Worm (Caenorhabditis elegans) whole organism, early embryonic: ENCODE data around the gene ubc-6.

Experiments used
- F13C5.2 ChIP-seq: sonication (generic microtip); optimal IDR thresholded peaks from 2 replicates; lab custom pipeline; 2017; ENCODE audit warnings: mild to moderate bottlenecking, missing genetic modification characterization, inconsistent platforms, missing compliant biosample characterization
- ama-1 ChIP-seq: fragments of 150-350 bp; optimal IDR thresholded peaks from 2 replicates; lab custom pipeline; 2014
- ceh-36 ChIP-seq: sonication (generic microtip); optimal IDR thresholded peaks from 2 replicates; lab custom pipeline; 2016; ENCODE audit warnings: missing genetic modification characterization, inconsistent platforms, missing compliant biosample characterization
- flt-1 ChIP-seq: fragments of 200-800 bp; sonication (Bioruptor generic); IDR thresholded peaks from 2 replicates; pipeline ENCODE4 v1.3.6; 2022; ENCODE audit warnings: missing genetic modification characterization, missing compliant biosample characterization
- hnd-1 ChIP-seq: sonication (generic microtip); optimal IDR thresholded peaks from 2 replicates; lab custom pipeline; 2016; ENCODE audit warnings: missing genetic modification characterization, missing compliant biosample characterization
- tbx-11 ChIP-seq: fragments of 200-800 bp; sonication (Bioruptor generic); IDR thresholded peaks from 2 replicates; pipeline ENCODE4 v1.3.6; 2022; ENCODE audit warnings: missing genetic modification characterization, missing compliant biosample characterization
- tra-4 ChIP-seq: sonication (generic microtip); optimal IDR thresholded peaks from 2 replicates; lab custom pipeline; 2017; ENCODE audit warnings: missing genetic modification characterization, missing compliant biosample characterization

- TF ChIP-seq ama-1 (lab: Kevin White, UChicago) (no peak), tbx-11 (GFP tag; lab: Robert Waterston, UW) (no peak), ceh-36 (tag; lab: Kevin White, UChicago) (no peak), flt-1 (GFP tag; lab: Robert Waterston, UW) (no peak), F13C5.2 (no peak), hnd-1 (tag; lab: Kevin White, UChicago) (no peak), tra-4 (tag; lab: Kevin White, UChicago) (no peak)
Observed at ce11 chrII:7432327-7432726, 46.7 kb upstream of the ubc-6 start, which contains the start of gene srd-54.
